Fruit fly (Drosophila melanogaster) whole organism, larva: Measurements from ENCODE around the gene CG42296.

ENCODE experiments used
- noc ChIP-seq: fragments of 200-800 bp; sonication (Bioruptor generic); optimal IDR thresholded peaks from 3 replicates; lab custom pipeline; 2019; ENCODE audit warnings: missing biosample characterization, mild to moderate bottlenecking, missing genetic modification characterization, moderate library complexity

The CG42296 gene

dm6 chr2L:2013057-2013456 is 22.8 kb downstream of the CG42296 start:
- TF ChIP-seq noc, result no peak

dm6 chr2L:2011430-2011829 is 24.4 kb downstream of the CG42296 start:
- no peak for TF ChIP-seq noc

- TF ChIP-seq noc, result peak; percentile 19
Measured at dm6 chr2L:2010335-2011061, 25.3 kb downstream of the CG42296 start.

- no peak for TF ChIP-seq noc
Measured at dm6 chr2L:2008980-2009954, 26.6 kb downstream of the CG42296 start, which contains the start of gene CG4238. TSS of gene CG4238 (plus strand) at chr2L:2009859.

- TF ChIP-seq noc, result no peak
Measured at dm6 chr2L:2008114-2008513, 27.7 kb downstream of the CG42296 start, which contains the start of gene Nplp4. TSS of gene Nplp4 (plus strand) at chr2L:2008414.

dm6 chr2L:2007093-2007492 is 28.7 kb downstream of the CG42296 start, which contains the start of gene CG15353:
TSS of gene CG15353 (minus strand) at chr2L:2007193.
- TF ChIP-seq noc, result no peak

- no peak for TF ChIP-seq noc
Measured at dm6 chr2L:2006082-2006669, 29.7 kb downstream of the CG42296 start, which contains the start of gene CG33543. TSS of gene CG33543 (minus strand) at chr2L:2006313.

- no peak for TF ChIP-seq noc
Measured at dm6 chr2L:1992060-1992459, 43.8 kb downstream of the CG42296 start, which contains the start of gene Obp22a. TSS of gene Obp22a (minus strand) at chr2L:1992160.

dm6 chr2L:1989278-1989918 is 46.4 kb downstream of the CG42296 start:
- TF ChIP-seq noc, result peak; percentile 28

- no peak for TF ChIP-seq noc
Measured at dm6 chr2L:1988192-1988561, 47.7 kb downstream of the CG42296 start, which contains the start of gene Npc2a. TSS of gene Npc2a (plus strand) at chr2L:1988290.

- no peak for TF ChIP-seq noc
Measured at dm6 chr2L:1987434-1988191, 48.2 kb downstream of the CG42296 start, which contains the start of gene Got2. TSS of gene Got2 (minus strand) at chr2L:1987758.

dm6 chr2L:1986343-1987280 is 49.2 kb downstream of the CG42296 start:
- TF ChIP-seq noc, result peak; percentile 82
